Fruit fly (Drosophila melanogaster) whole organism, embryonic: ENCODE measurements around the gene CG7564.

Experiments used
- CG2889 ChIP-seq: fragments of 200-800 bp; sonication (Bioruptor generic); IDR thresholded peaks from 3 replicates; pipeline ENCODE4 v1.3.6; 2022; ENCODE audit warnings: missing biosample characterization, missing genetic modification characterization
- aop ChIP-seq: fragments of 200-800 bp; sonication (Bioruptor generic); IDR thresholded peaks from 2 replicates; pipeline ENCODE4 v1.3.6; 2022; ENCODE audit warnings: missing biosample characterization, missing genetic modification characterization
- br ChIP-seq: fragments of >200 bp; optimal IDR thresholded peaks from 2 replicates; lab custom pipeline; 2017

dm6 chr3L:17476496-17476895 is 37.6 kb upstream of the CG7564 start:
- TF ChIP-seq br, result no peak
- TF ChIP-seq CG2889 (GFP tag; lab: Robert Waterston, UW), result no peak
- no peak for TF ChIP-seq aop
